Worm (Caenorhabditis elegans) whole organism, mixed stage, embryonic: ENCODE data around the gene ZK1307.7.

ENCODE experiments used
- blmp-1 ChIP-seq: fragments of 150-350 bp; optimal IDR thresholded peaks from 2 replicates; lab custom pipeline; 2014; ENCODE audit warnings: missing biosample characterization, missing genetic modification characterization
- ces-1 ChIP-seq: fragments of 150-350 bp; optimal IDR thresholded peaks from 2 replicates; lab custom pipeline; 2014; ENCODE audit warnings: missing biosample characterization, missing genetic modification reagents, missing genetic modification characterization
- elt-3 ChIP-seq: fragments of 150-350 bp; optimal IDR thresholded peaks from 2 replicates; lab custom pipeline; 2014; ENCODE audit warnings: missing biosample characterization, missing genetic modification characterization
- lin-13 ChIP-seq: fragments of 150-350 bp; optimal IDR thresholded peaks from 2 replicates; lab custom pipeline; 2014; ENCODE audit warnings: missing biosample characterization, missing genetic modification characterization
- lsy-2 ChIP-seq: fragments of 150-350 bp; optimal IDR thresholded peaks from 2 replicates; lab custom pipeline; 2014; ENCODE audit warnings: missing biosample characterization, missing genetic modification characterization
- mep-1 ChIP-seq: fragments of 150-350 bp; optimal IDR thresholded peaks from 2 replicates; lab custom pipeline; 2017; ENCODE audit warnings: missing biosample characterization, missing genetic modification reagents, missing genetic modification characterization, inconsistent platforms
- nhr-28 ChIP-seq: fragments of 150-350 bp; optimal IDR thresholded peaks from 2 replicates; lab custom pipeline; 2014; ENCODE audit warnings: missing biosample characterization, missing genetic modification characterization
- pha-4 ChIP-seq: fragments of 150-350 bp; optimal IDR thresholded peaks from 2 replicates; lab custom pipeline; 2018; ENCODE audit warnings: missing biosample characterization, missing genetic modification reagents, missing genetic modification characterization
- snpc-4 ChIP-seq: fragments of 150-350 bp; optimal IDR thresholded peaks from 2 replicates; lab custom pipeline; 2014; ENCODE audit warnings: missing biosample characterization, missing genetic modification characterization
- sptf-1 ChIP-seq: sonication (generic microtip); optimal IDR thresholded peaks from 2 replicates; lab custom pipeline; 2017; ENCODE audit warnings: mild to moderate bottlenecking, missing genetic modification characterization, moderate library complexity, missing compliant biosample characterization
- unc-39 ChIP-seq: fragments of 150-350 bp; optimal IDR thresholded peaks from 2 replicates; lab custom pipeline; 2014; ENCODE audit warnings: missing biosample characterization, missing genetic modification characterization
- unc-62 ChIP-seq: fragments of 150-350 bp; optimal IDR thresholded peaks from 2 replicates; lab custom pipeline; 2014; ENCODE audit warnings: missing biosample characterization, missing genetic modification reagents, missing genetic modification characterization

DNA sequence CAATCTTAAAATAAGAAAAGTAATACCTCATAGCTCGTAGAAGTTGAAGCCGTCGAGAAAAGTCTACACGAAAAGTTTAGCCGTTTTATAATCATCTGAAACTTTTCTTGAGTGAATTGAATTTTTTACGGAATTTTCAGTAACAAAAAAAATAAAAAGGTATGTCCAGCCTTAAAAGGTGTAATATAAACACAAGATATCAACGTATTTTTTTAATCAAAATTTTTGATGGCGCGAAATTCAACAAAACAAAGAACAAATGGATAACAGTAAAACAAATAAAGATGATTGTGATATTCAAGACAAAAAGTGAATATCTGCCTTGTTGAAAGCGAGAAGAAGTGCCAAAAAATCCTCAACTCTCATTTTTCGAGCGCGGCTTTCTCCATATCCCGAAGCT, 46.7 kb upstream of the ZK1307.7 start, which contains the start of gene eral-1:
- TF ChIP-seq unc-39 (no peak), unc-62 (GFP tag; lab: Kevin White, UChicago) (no peak), blmp-1 (no peak), nhr-28 (no peak), mep-1 (tag; lab: Kevin White, UChicago) (no peak), pha-4 (tag; lab: Kevin White, UChicago) (no peak), ces-1 (GFP tag; lab: Kevin White, UChicago) (no peak), elt-3 (tag; lab: Kevin White, UChicago) (no peak), lin-13 (tag; lab: Kevin White, UChicago) (no peak), snpc-4 (no peak), lsy-2 (tag; lab: Kevin White, UChicago) (no peak), sptf-1 (tag; lab: Kevin White, UChicago) (no peak)
